Worm (Caenorhabditis elegans) whole organism, L1 larva: Measurements from ENCODE around the gene C45E5.1.
A peak's percentile ranks its signal among the peaks of the same experiment; 100 is the strongest.

Source experiments
- C16A3.4 ChIP-seq: fragments of 150-350 bp; optimal IDR thresholded peaks from 2 replicates; lab custom pipeline; 2014; ENCODE audit warnings: missing biosample characterization, missing genetic modification characterization
- C34B4.2 ChIP-seq: sonication (generic microtip); optimal IDR thresholded peaks from 2 replicates; lab custom pipeline; 2017; ENCODE audit warnings: mild to moderate bottlenecking, missing genetic modification characterization, missing compliant biosample characterization
- F16B12.6 ChIP-seq: fragments of 150-350 bp; optimal IDR thresholded peaks from 2 replicates; lab custom pipeline; 2014; ENCODE audit warnings: missing biosample characterization, missing genetic modification characterization
- Y116A8C.19 ChIP-seq: sonication (generic microtip); optimal IDR thresholded peaks from 2 replicates; lab custom pipeline; 2016; ENCODE audit warnings: missing compliant biosample characterization, missing genetic modification characterization, borderline replicate concordance
- aly-2 ChIP-seq: fragments of 150-350 bp; optimal IDR thresholded peaks from 2 replicates; lab custom pipeline; 2014; ENCODE audit warnings: missing biosample characterization, missing genetic modification characterization
- ama-1 ChIP-seq: fragments of 150-350 bp; optimal IDR thresholded peaks from 2 replicates; lab custom pipeline; 2014
- blmp-1 ChIP-seq: fragments of 150-350 bp; optimal IDR thresholded peaks from 2 replicates; lab custom pipeline; 2014; ENCODE audit warnings: missing biosample characterization, missing genetic modification characterization
- ceh-63 ChIP-seq: fragments of 200-800 bp; sonication (Bioruptor generic); optimal IDR thresholded peaks from 2 replicates; lab custom pipeline; 2018; ENCODE audit warnings: mild to moderate bottlenecking, missing genetic modification characterization, missing compliant biosample characterization
- ceh-82 ChIP-seq, 3 experiments: fragments of 150-350 bp in 1 of 3; sonication (generic microtip) in 2 of 3; optimal IDR thresholded peaks; 2 replicates each; lab custom pipeline; 2014 to 2017; ENCODE audit warnings: missing biosample characterization in 3 of 3, missing genetic modification characterization in 3 of 3
- ceh-88 ChIP-seq: fragments of 200-800 bp; sonication (Bioruptor generic); IDR thresholded peaks from 2 replicates; pipeline ENCODE4 v1.3.6; 2022; ENCODE audit warnings: missing genetic modification characterization, missing compliant biosample characterization
- ceh-90 ChIP-seq: sonication (generic microtip); optimal IDR thresholded peaks from 2 replicates; lab custom pipeline; 2016; ENCODE audit warnings: missing genetic modification characterization, missing compliant biosample characterization
- ces-1 ChIP-seq: fragments of 150-350 bp; optimal IDR thresholded peaks from 2 replicates; lab custom pipeline; 2014; ENCODE audit warnings: missing biosample characterization, missing genetic modification reagents, missing genetic modification characterization
- dpl-1 ChIP-seq, 3 experiments: fragments of 150-350 bp in 2 of 3; sonication (generic microtip) in 1 of 3; optimal IDR thresholded peaks; 2 replicates each; lab custom pipeline; 2014 to 2017; ENCODE audit warnings: missing biosample characterization in 3 of 3, missing genetic modification characterization in 3 of 3, missing genetic modification reagents in 3 of 3
- efl-1 ChIP-seq, 4 experiments: fragments of 150-350 bp; optimal IDR thresholded peaks in 3 of 4; peaks in 1 of 4; 1 replicate in 1 of 4; 2 replicates in 3 of 4; lab custom pipeline; 2014; ENCODE audit warnings: missing biosample characterization in 2 of 4, missing genetic modification characterization in 2 of 4, missing genetic modification reagents in 2 of 4
- efl-3 ChIP-seq: fragments of 200-800 bp; sonication (Bioruptor generic); optimal IDR thresholded peaks from 2 replicates; lab custom pipeline; 2018; ENCODE audit warnings: mild to moderate bottlenecking, missing genetic modification characterization, missing compliant biosample characterization
- elt-3 ChIP-seq, 6 experiments: fragments of 150-350 bp in 1 of 6; sonication (generic microtip); optimal IDR thresholded peaks; 2 replicates each; lab custom pipeline; 2017 to 2018; ENCODE audit warnings: missing biosample characterization in 6 of 6, missing genetic modification characterization in 6 of 6, inconsistent platforms in 1 of 6
- fkh-4 ChIP-seq: sonication (generic microtip); optimal IDR thresholded peaks from 2 replicates; lab custom pipeline; 2016; ENCODE audit warnings: missing compliant biosample characterization, missing genetic modification characterization, borderline replicate concordance
- fkh-8 ChIP-seq: sonication (generic microtip); optimal IDR thresholded peaks from 2 replicates; lab custom pipeline; 2016; ENCODE audit warnings: mild to moderate bottlenecking, missing genetic modification characterization, missing compliant biosample characterization
- fos-1 ChIP-seq: fragments of 150-350 bp; optimal IDR thresholded peaks from 2 replicates; lab custom pipeline; 2014; ENCODE audit warnings: missing biosample characterization, missing genetic modification characterization
- hlh-17 ChIP-seq: fragments of 200-800 bp; sonication (Bioruptor generic); optimal IDR thresholded peaks from 2 replicates; lab custom pipeline; 2018; ENCODE audit warnings: missing genetic modification characterization, mild to moderate bottlenecking, missing compliant biosample characterization, moderate library complexity, borderline replicate concordance
- hlh-4 ChIP-seq: sonication (generic microtip); optimal IDR thresholded peaks from 2 replicates; lab custom pipeline; 2016; ENCODE audit warnings: mild to moderate bottlenecking, missing genetic modification characterization, missing compliant biosample characterization
- irx-1 ChIP-seq: sonication (generic microtip); optimal IDR thresholded peaks from 2 replicates; lab custom pipeline; 2016; ENCODE audit warnings: missing genetic modification characterization, missing compliant biosample characterization
- jun-1 ChIP-seq: fragments of 150-350 bp; optimal IDR thresholded peaks from 2 replicates; lab custom pipeline; 2014; ENCODE audit warnings: missing biosample characterization, missing genetic modification reagents, missing genetic modification characterization
- lin-13 ChIP-seq: fragments of 150-350 bp; optimal IDR thresholded peaks from 2 replicates; lab custom pipeline; 2014; ENCODE audit warnings: missing biosample characterization, missing genetic modification reagents, missing genetic modification characterization
- lin-35 ChIP-seq, 2 experiments: fragments of 150-350 bp; optimal IDR thresholded peaks; 2 replicates each; lab custom pipeline; 2014; ENCODE audit warnings: missing biosample characterization in 2 of 2, missing genetic modification characterization in 2 of 2, missing genetic modification reagents in 2 of 2
- lin-39 ChIP-seq: fragments of 150-350 bp; optimal IDR thresholded peaks from 2 replicates; lab custom pipeline; 2014; ENCODE audit warnings: missing biosample characterization, missing genetic modification reagents, missing genetic modification characterization
- mab-9 ChIP-seq: fragments of 200-800 bp; sonication (Bioruptor generic); IDR thresholded peaks from 2 replicates; pipeline ENCODE4 v1.3.6; 2022; ENCODE audit warnings: missing genetic modification reagents, missing genetic modification characterization, missing compliant biosample characterization
- mdl-1 ChIP-seq, 2 experiments: fragments of 150-350 bp; optimal IDR thresholded peaks; 2 replicates each; lab custom pipeline; 2014 to 2017; ENCODE audit warnings: missing biosample characterization in 2 of 2, missing genetic modification characterization in 2 of 2, inconsistent platforms in 1 of 2
- mef-2 ChIP-seq: fragments of 150-350 bp; optimal IDR thresholded peaks from 2 replicates; lab custom pipeline; 2014; ENCODE audit warnings: missing biosample characterization, missing genetic modification characterization
- nhr-11 ChIP-seq: fragments of 150-350 bp; optimal IDR thresholded peaks from 2 replicates; lab custom pipeline; 2014; ENCODE audit warnings: missing biosample characterization, missing genetic modification characterization
- nhr-12 ChIP-seq: sonication (generic microtip); optimal IDR thresholded peaks from 2 replicates; lab custom pipeline; 2017; ENCODE audit warnings: missing biosample characterization, missing genetic modification characterization
- nhr-19 ChIP-seq: fragments of 200-800 bp; sonication (Bioruptor generic); conservative IDR thresholded peaks from 2 replicates; pipeline ENCODE4 v1.3.6; 2022; ENCODE audit warnings: missing genetic modification characterization, missing compliant biosample characterization
- nhr-20 ChIP-seq: sonication (generic microtip); optimal IDR thresholded peaks from 2 replicates; lab custom pipeline; 2016; ENCODE audit warnings: mild to moderate bottlenecking, missing genetic modification characterization, missing compliant biosample characterization
- nhr-237 ChIP-seq: fragments of 150-350 bp; optimal IDR thresholded peaks from 2 replicates; lab custom pipeline; 2014; ENCODE audit warnings: missing biosample characterization, missing genetic modification characterization
- nhr-28 ChIP-seq: fragments of 150-350 bp; optimal IDR thresholded peaks from 2 replicates; lab custom pipeline; 2014; ENCODE audit warnings: missing biosample characterization, missing genetic modification characterization
- nhr-71 ChIP-seq: sonication (generic microtip); optimal IDR thresholded peaks from 2 replicates; lab custom pipeline; 2016; ENCODE audit warnings: mild to moderate bottlenecking, missing genetic modification characterization, moderate library complexity, missing compliant biosample characterization
- nhr-84 ChIP-seq: sonication (generic microtip); optimal IDR thresholded peaks from 2 replicates; lab custom pipeline; 2017; ENCODE audit warnings: missing biosample characterization, missing genetic modification characterization
- nhr-85 ChIP-seq: sonication (generic microtip); peaks from one replicate; lab custom pipeline; 2016; ENCODE audit warnings: missing genetic modification characterization, inconsistent platforms, missing compliant biosample characterization
- pag-3 ChIP-seq: sonication (generic microtip); optimal IDR thresholded peaks from 2 replicates; lab custom pipeline; 2017; ENCODE audit warnings: missing genetic modification characterization, mild to moderate bottlenecking, missing compliant biosample characterization, antibody characterized with exemption, borderline replicate concordance; ENCODE audit not compliant: insufficient read depth
- pax-3 ChIP-seq: fragments of 200-800 bp; sonication (Bioruptor generic); optimal IDR thresholded peaks from 2 replicates; lab custom pipeline; 2018; ENCODE audit warnings: mild to moderate bottlenecking, missing genetic modification characterization, moderate library complexity, missing compliant biosample characterization
- pqm-1 ChIP-seq: sonication (generic microtip); optimal IDR thresholded peaks from 3 replicates; lab custom pipeline; 2017; ENCODE audit warnings: missing biosample characterization, missing genetic modification characterization
- snpc-4 ChIP-seq: fragments of 150-350 bp; optimal IDR thresholded peaks from 2 replicates; lab custom pipeline; 2014; ENCODE audit warnings: missing biosample characterization, missing genetic modification characterization
- snu-23 ChIP-seq: sonication (generic microtip); optimal IDR thresholded peaks from 2 replicates; lab custom pipeline; 2016; ENCODE audit warnings: missing genetic modification characterization, missing compliant biosample characterization
- sptf-1 ChIP-seq: fragments of 150-350 bp; optimal IDR thresholded peaks from 2 replicates; lab custom pipeline; 2014; ENCODE audit warnings: missing biosample characterization, missing genetic modification characterization
- swsn-7 ChIP-seq: sonication (generic microtip); optimal IDR thresholded peaks from 2 replicates; lab custom pipeline; 2016; ENCODE audit warnings: missing genetic modification characterization, missing compliant biosample characterization
- tlp-1 ChIP-seq: fragments of 150-350 bp; optimal IDR thresholded peaks from 2 replicates; lab custom pipeline; 2014; ENCODE audit warnings: missing biosample characterization, missing genetic modification characterization
- unc-62 ChIP-seq: fragments of 150-350 bp; optimal IDR thresholded peaks from 2 replicates; lab custom pipeline; 2014; ENCODE audit warnings: missing biosample characterization, missing genetic modification reagents, missing genetic modification characterization
- unc-86 ChIP-seq: sonication (generic microtip); optimal IDR thresholded peaks from 2 replicates; lab custom pipeline; 2016; ENCODE audit warnings: missing genetic modification characterization, missing compliant biosample characterization
- unc-98 ChIP-seq: fragments of 200-800 bp; sonication (Bioruptor generic); IDR thresholded peaks from 2 replicates; pipeline ENCODE4 v1.3.6; 2022; ENCODE audit warnings: missing genetic modification characterization, missing compliant biosample characterization
- zag-1 ChIP-seq: fragments of 150-350 bp; optimal IDR thresholded peaks from 2 replicates; lab custom pipeline; 2014; ENCODE audit warnings: missing biosample characterization, missing genetic modification characterization
- zip-4 ChIP-seq: fragments of 200-800 bp; sonication (Bioruptor generic); optimal IDR thresholded peaks from 2 replicates; lab custom pipeline; 2018; ENCODE audit warnings: mild to moderate bottlenecking, missing genetic modification characterization, moderate library complexity, missing compliant biosample characterization

C45E5.1 gene

DNA sequence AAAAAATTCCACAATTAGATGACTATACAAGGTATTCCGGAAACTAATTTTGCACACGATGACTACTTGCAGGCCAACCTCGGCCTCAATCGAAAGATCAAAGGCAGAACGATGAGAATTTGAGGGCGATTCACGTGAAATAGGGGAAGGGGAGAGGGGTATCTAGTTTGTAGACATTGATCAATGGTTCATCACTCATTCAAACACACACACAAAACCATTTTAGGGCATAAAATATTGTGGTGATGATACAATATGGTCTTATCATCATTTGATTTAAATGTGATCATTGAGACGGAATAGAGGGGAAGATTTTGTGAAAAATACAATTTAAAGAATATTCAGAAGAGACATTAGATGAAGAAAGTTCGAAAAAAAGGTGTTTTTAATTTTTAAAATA lies 18.6 kb downstream of the C45E5.1 start (continued):
- TF ChIP-seq ceh-90 (no peak), pax-3 (tag; lab: Kevin White, UChicago) (no peak), efl-1 (optimal IDR thresholded peaks at IDR 0.05; lab: Kevin White, UChicago) (no peak), efl-1 (GFP tag; optimal IDR thresholded peaks at IDR 0.05 in 1 of 2; lab: Kevin White, UChicago) (no peak), efl-3 (GFP tag; lab: Kevin White, UChicago) (no peak), hlh-4 (tag; lab: Kevin White, UChicago) (no peak), snpc-4 (tag; lab: Kevin White, UChicago) (no peak)

DNA sequence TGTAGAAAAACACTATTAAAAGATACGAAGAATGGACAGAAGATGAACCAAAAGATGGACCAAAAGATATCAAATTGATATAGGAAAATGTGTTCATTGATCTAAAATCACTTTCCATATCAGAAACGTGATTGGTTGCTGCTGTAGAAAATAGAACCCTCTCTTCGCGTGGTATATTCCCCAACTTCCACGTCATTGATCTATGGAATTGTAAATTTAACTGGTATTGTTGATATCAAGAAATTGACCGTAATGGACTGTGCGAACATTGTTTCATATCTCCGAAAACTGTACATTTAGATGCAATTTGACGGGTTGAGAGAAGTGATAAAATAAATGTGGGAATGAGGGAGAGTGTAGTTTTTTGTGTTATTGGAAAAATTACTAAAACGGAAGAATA lies 20.2 kb downstream of the C45E5.1 start:
- TF ChIP-seq mef-2 (tag; lab: Kevin White, UChicago) (no peak), dpl-1 (GFP tag; optimal IDR thresholded peaks at IDR 0.05; lab: Kevin White, UChicago) (no peak), unc-86 (tag; lab: Kevin White, UChicago) (no peak), snpc-4 (tag; lab: Kevin White, UChicago) (no peak), mdl-1 (tag; optimal IDR thresholded peaks at IDR 0.05; lab: Kevin White, UChicago) (peak in 1 of 2 experiments; percentile 53), irx-1 (tag; lab: Kevin White, UChicago) (no peak), C34B4.2 (tag; lab: Kevin White, UChicago) (no peak), ces-1 (GFP tag; lab: Kevin White, UChicago) (no peak), aly-2 (tag; lab: Kevin White, UChicago) (no peak), nhr-71 (tag; lab: Kevin White, UChicago) (peak; percentile 85), nhr-84 (tag; lab: Kevin White, UChicago) (no peak), unc-62 (no peak), zip-4 (GFP tag; lab: Kevin White, UChicago) (no peak), ama-1 (lab: Kevin White, UChicago) (no peak), jun-1 (no peak), nhr-85 (tag; lab: Kevin White, UChicago) (peak; percentile 95), fkh-8 (tag; lab: Kevin White, UChicago) (no peak), nhr-11 (tag; lab: Kevin White, UChicago) (no peak), F16B12.6 (tag; lab: Kevin White, UChicago) (no peak), ceh-63 (GFP tag; lab: Kevin White, UChicago) (no peak), lin-35 (GFP tag; optimal IDR thresholded peaks at IDR 0.05; lab: Kevin White, UChicago) (peak in 1 of 2 experiments; percentile 56), Y116A8C.19 (tag; lab: Kevin White, UChicago) (no peak), zag-1 (tag; lab: Kevin White, UChicago) (no peak), nhr-19 (GFP tag; lab: Robert Waterston, UW) (peak; percentile 71), blmp-1 (tag; lab: Kevin White, UChicago) (peak; percentile 83), pqm-1 (tag; lab: Kevin White, UChicago) (no peak), mab-9 (no peak), tlp-1 (tag; lab: Kevin White, UChicago) (no peak), snu-23 (GFP tag; lab: Kevin White, UChicago) (peak; percentile 57), lin-39 (no peak), hlh-17 (GFP tag; lab: Kevin White, UChicago) (no peak), nhr-12 (tag; lab: Kevin White, UChicago) (no peak), sptf-1 (no peak), fkh-4 (tag; lab: Kevin White, UChicago) (no peak), elt-3 (tag; optimal IDR thresholded peaks at IDR 0.05; lab: Kevin White, UChicago) (peak in 5 of 6 experiments; percentile 85 to 99 (median 89)), ceh-82 (tag; optimal IDR thresholded peaks at IDR 0.05; lab: Kevin White, UChicago) (no peak), unc-98 (GFP tag; lab: Robert Waterston, UW) (no peak), swsn-7 (no peak), nhr-20 (peak; percentile 95), C16A3.4 (tag; lab: Kevin White, UChicago) (peak; percentile 51), nhr-28 (no peak), pax-3 (tag; lab: Kevin White, UChicago) (no peak), ceh-88 (no peak), fos-1 (tag; lab: Kevin White, UChicago) (no peak), hlh-4 (tag; lab: Kevin White, UChicago) (no peak), pag-3 (tag; lab: Kevin White, UChicago) (no peak), lin-13 (no peak), nhr-237 (no peak)
